Fruit fly (Drosophila melanogaster) whole organism, embryonic: ENCODE results near the gene CG17450.
"Not testable (repeated sequence)": the region's sequence is repeated elsewhere in the genome, so short reads cannot be mapped to it uniquely, and the experiment has no call there.

Source experiments
- Bgb ChIP-seq: fragments of 200-800 bp; sonication (Bioruptor generic); IDR thresholded peaks from 2 replicates; pipeline ENCODE4 v1.3.6; 2022; ENCODE audit warnings: missing biosample characterization, missing genetic modification characterization; ENCODE audit not compliant: partially characterized antibody
- BtbVII ChIP-seq: fragments of 200-800 bp; sonication (Bioruptor generic); optimal IDR thresholded peaks from 3 replicates; lab custom pipeline; 2017; ENCODE audit warnings: missing biosample characterization, mild to moderate bottlenecking, missing genetic modification characterization
- C15 ChIP-seq: fragments of 200-800 bp; sonication (Bioruptor generic); IDR thresholded peaks from 3 replicates; pipeline ENCODE4 v1.3.6; 2022; ENCODE audit warnings: missing biosample characterization, missing genetic modification characterization
- CG10209 ChIP-seq: fragments of 200-800 bp; sonication (Bioruptor generic); optimal IDR thresholded peaks from 3 replicates; lab custom pipeline; 2017; ENCODE audit warnings: missing biosample characterization, mild to moderate bottlenecking, missing genetic modification characterization, missing genetic modification reagents
- CG12769 ChIP-seq: fragments of 200-800 bp; sonication (Bioruptor generic); optimal IDR thresholded peaks from 2 replicates; lab custom pipeline; 2019; ENCODE audit warnings: missing biosample characterization, mild to moderate bottlenecking, missing genetic modification characterization, moderate library complexity
- CG8765 ChIP-seq: fragments of 200-800 bp; sonication (Bioruptor generic); IDR thresholded peaks from 2 replicates; pipeline ENCODE4 v1.3.6; 2022; ENCODE audit warnings: missing biosample characterization, missing genetic modification characterization
- Chrac-16 ChIP-seq: fragments of 200-800 bp; sonication (Bioruptor generic); optimal IDR thresholded peaks from 3 replicates; lab custom pipeline; 2016; ENCODE audit warnings: missing biosample characterization, missing genetic modification characterization
- Hey ChIP-seq: fragments of 200-800 bp; sonication (Bioruptor generic); optimal IDR thresholded peaks from 3 replicates; lab custom pipeline; 2018; ENCODE audit warnings: missing biosample characterization, mild to moderate bottlenecking, missing genetic modification characterization
- h ChIP-seq: fragments of >200 bp; optimal IDR thresholded peaks from 2 replicates; lab custom pipeline; 2017
- ind ChIP-seq: fragments of 200-800 bp; sonication (Bioruptor generic); optimal IDR thresholded peaks from 3 replicates; lab custom pipeline; 2016; ENCODE audit warnings: missing biosample characterization, missing genetic modification characterization
- run ChIP-seq: fragments of 200-800 bp; sonication (Bioruptor generic); optimal IDR thresholded peaks from 3 replicates; lab custom pipeline; 2018; ENCODE audit warnings: missing biosample characterization, mild to moderate bottlenecking, missing genetic modification characterization
- toy ChIP-seq: fragments of 200-800 bp; sonication (Bioruptor generic); IDR thresholded peaks from 2 replicates; pipeline ENCODE4 v1.3.6; 2022; ENCODE audit warnings: missing biosample characterization, missing genetic modification characterization
- ttk ChIP-seq: fragments of 200-800 bp; sonication (Bioruptor generic); IDR thresholded peaks from 2 replicates; pipeline ENCODE4 v2.1.2; 2022; ENCODE audit warnings: missing biosample characterization, missing genetic modification characterization

dm6 chrX:21623641-21624040 is 14.9 kb upstream of the CG17450 start, which contains the start of gene CG32500:
- TF ChIP-seq run (tag; lab: Kevin White, UChicago); Chrac-16 (GFP tag; lab: Kevin White, UChicago); toy; CG12769 (tag; lab: Kevin White, UChicago); CG8765; h (lab: Kevin White, UChicago); ttk (GFP tag; lab: Robert Waterston, UW); BtbVII (GFP tag; lab: Kevin White, UChicago); CG10209 (GFP tag; lab: Kevin White, UChicago); ind (GFP tag; lab: Kevin White, UChicago); C15; Hey (tag; lab: Kevin White, UChicago); Bgb: not testable (repeated sequence)
